Fruit fly (Drosophila melanogaster) whole organism, pupa: ENCODE results near the gene Pdp1.

Experiments
- CG12605 ChIP-seq: fragments of 200-800 bp; sonication (Bioruptor generic); IDR thresholded peaks from 2 replicates; pipeline ENCODE4 v1.3.6; 2022; ENCODE audit warnings: missing biosample characterization, missing genetic modification characterization
- CG13204 ChIP-seq: fragments of 200-800 bp; sonication (Bioruptor generic); optimal IDR thresholded peaks from 2 replicates; lab custom pipeline; 2018; ENCODE audit warnings: missing biosample characterization, mild to moderate bottlenecking, missing genetic modification characterization, moderate library complexity
- CG15710 ChIP-seq: fragments of 200-800 bp; sonication (Bioruptor generic); optimal IDR thresholded peaks from 2 replicates; lab custom pipeline; 2018; ENCODE audit warnings: missing biosample characterization, mild to moderate bottlenecking, missing genetic modification characterization, moderate library complexity
- CG32121 ChIP-seq: fragments of 200-800 bp; sonication (Bioruptor generic); IDR thresholded peaks from 2 replicates; pipeline ENCODE4 v1.3.6; 2022; ENCODE audit warnings: missing biosample characterization, missing genetic modification characterization
- CG34367 ChIP-seq: fragments of 200-800 bp; sonication (Bioruptor generic); optimal IDR thresholded peaks from 2 replicates; lab custom pipeline; 2018; ENCODE audit warnings: missing biosample characterization, mild to moderate bottlenecking, missing genetic modification characterization
- CG4496 ChIP-seq: fragments of 200-800 bp; sonication (Bioruptor generic); IDR thresholded peaks from 3 replicates; pipeline ENCODE4 v1.3.6; 2022; ENCODE audit warnings: missing biosample characterization, missing genetic modification characterization
- CG8301 ChIP-seq: fragments of 200-800 bp; sonication (Bioruptor generic); optimal IDR thresholded peaks from 2 replicates; lab custom pipeline; 2018; ENCODE audit warnings: missing biosample characterization, mild to moderate bottlenecking, missing genetic modification characterization
- CG9948 ChIP-seq: fragments of 200-800 bp; sonication (Bioruptor generic); optimal IDR thresholded peaks from 2 replicates; lab custom pipeline; 2018; ENCODE audit warnings: missing biosample characterization, mild to moderate bottlenecking, missing genetic modification characterization, moderate library complexity
- EcR ChIP-seq: fragments of 200-800 bp; sonication (Bioruptor generic); optimal IDR thresholded peaks from 3 replicates; lab custom pipeline; 2019; ENCODE audit warnings: missing biosample characterization, missing genetic modification characterization, mild to moderate bottlenecking, moderate library complexity, missing genetic modification reagents
- Pif1A ChIP-seq: fragments of 200-800 bp; sonication (Bioruptor generic); optimal IDR thresholded peaks from 3 replicates; lab custom pipeline; 2016; ENCODE audit warnings: missing biosample characterization, missing genetic modification characterization
- Pif1B ChIP-seq: fragments of 200-800 bp; sonication (Bioruptor generic); optimal IDR thresholded peaks from 3 replicates; lab custom pipeline; 2016; ENCODE audit warnings: missing biosample characterization, missing genetic modification characterization
- fd96Ca ChIP-seq: fragments of 200-800 bp; sonication (Bioruptor generic); IDR thresholded peaks from 3 replicates; pipeline ENCODE4 v1.3.6; 2022; ENCODE audit warnings: missing biosample characterization, missing genetic modification characterization
- gl ChIP-seq: fragments of 200-800 bp; sonication (Bioruptor generic); optimal IDR thresholded peaks from 2 replicates; lab custom pipeline; 2018; ENCODE audit warnings: missing biosample characterization, mild to moderate bottlenecking, missing genetic modification characterization
- rn ChIP-seq: fragments of 200-800 bp; sonication (Bioruptor generic); IDR thresholded peaks from 2 replicates; pipeline ENCODE4 v1.3.6; 2022; ENCODE audit warnings: missing biosample characterization, missing genetic modification characterization

DNA sequence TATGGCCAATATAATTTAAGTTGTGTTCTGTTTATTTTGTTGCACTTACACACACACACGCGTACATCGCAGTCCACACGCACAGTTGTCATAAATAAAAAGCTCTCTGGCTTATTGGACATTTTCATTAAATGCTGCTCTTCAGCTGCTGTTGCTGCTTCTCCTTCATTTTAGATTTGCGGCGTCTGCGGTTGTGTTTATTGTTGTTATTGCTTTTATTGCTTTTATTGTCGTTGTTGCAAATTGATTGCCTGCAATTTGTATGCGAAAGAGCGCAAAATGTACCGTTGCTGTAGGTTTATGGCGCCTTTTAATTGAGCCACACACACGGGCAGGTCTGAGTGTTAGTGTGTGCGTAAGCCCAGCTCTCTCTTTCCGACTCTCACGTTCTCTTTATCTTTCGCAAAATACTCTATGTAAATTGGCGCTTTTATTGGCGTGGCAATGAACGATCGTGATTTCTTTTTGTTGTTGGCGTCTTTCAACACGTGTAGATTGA is 3.9 kb downstream of the Pdp1 start:
- TF ChIP-seq fd96Ca (GFP tag; lab: Robert Waterston, UW) (no peak; the same call in 2 of the 3 replicates), CG8301 (tag; lab: Kevin White, UChicago) (no peak), Pif1A (GFP tag; lab: Kevin White, UChicago) (no peak), CG32121 (GFP tag; lab: Robert Waterston, UW) (no peak), EcR (GFP tag; lab: Kevin White, UChicago) (no peak), rn (no peak), Pif1B (GFP tag; lab: Kevin White, UChicago) (no peak), CG34367 (tag; lab: Kevin White, UChicago) (no peak), gl (tag; lab: Kevin White, UChicago) (no peak), CG12605 (GFP tag; lab: Robert Waterston, UW) (no peak), CG9948 (tag; lab: Kevin White, UChicago) (no peak), CG13204 (GFP tag; lab: Kevin White, UChicago) (no peak), CG15710 (tag; lab: Kevin White, UChicago) (no peak), CG4496 (GFP tag; lab: Robert Waterston, UW) (no peak)
